Fruit fly (Drosophila melanogaster) whole organism, wandering third instar larva: ENCODE data around the gene CG7367.
A peak's percentile ranks its signal among the peaks of the same experiment; 100 is the strongest.

Experiments
- Abd-B ChIP-seq: fragments of >200 bp; optimal IDR thresholded peaks from 2 replicates; lab custom pipeline; 2017; ENCODE audit warnings: missing biosample characterization, missing genetic modification characterization
- CG32264 ChIP-seq: fragments of 200-800 bp; sonication (Bioruptor generic); optimal IDR thresholded peaks from 2 replicates; lab custom pipeline; 2016; ENCODE audit warnings: missing biosample characterization, missing genetic modification characterization
- CG9705 ChIP-seq: fragments of 200-800 bp; sonication (Bioruptor generic); optimal IDR thresholded peaks from 2 replicates; lab custom pipeline; 2018; ENCODE audit warnings: missing biosample characterization, mild to moderate bottlenecking, missing genetic modification characterization
- CrebA ChIP-seq: fragments of 200-800 bp; sonication (Bioruptor generic); optimal IDR thresholded peaks from 2 replicates; lab custom pipeline; 2016; ENCODE audit warnings: missing biosample characterization, mild to moderate bottlenecking, missing genetic modification characterization, borderline replicate concordance
- Dfd ChIP-seq: fragments of >200 bp; optimal IDR thresholded peaks from 2 replicates; lab custom pipeline; 2017; ENCODE audit warnings: missing biosample characterization, missing genetic modification characterization
- Dif ChIP-seq: fragments of 200-275, 200-300 bp; sonication (Bioruptor generic); optimal IDR thresholded peaks from 2 replicates; lab custom pipeline; 2018; ENCODE audit warnings: missing biosample characterization, missing genetic modification characterization; ENCODE audit not compliant: partially characterized antibody
- GATAd ChIP-seq: sonication (Bioruptor generic); optimal IDR thresholded peaks from 2 replicates; lab custom pipeline; 2016; ENCODE audit warnings: missing biosample characterization, missing genetic modification characterization
- HLH106 ChIP-seq: fragments of 200-800 bp; optimal IDR thresholded peaks from 3 replicates; lab custom pipeline; 2019; ENCODE audit warnings: missing biosample characterization, mild to moderate bottlenecking, missing genetic modification characterization, moderate library complexity
- Hnf4 ChIP-seq: fragments of 200-800 bp; sonication (Bioruptor generic); optimal IDR thresholded peaks from 2 replicates; lab custom pipeline; 2016; ENCODE audit warnings: missing biosample characterization, mild to moderate bottlenecking, missing genetic modification characterization
- Hr78 ChIP-seq: fragments of >200 bp; optimal IDR thresholded peaks from 2 replicates; lab custom pipeline; 2017; ENCODE audit warnings: missing biosample characterization, missing genetic modification characterization
- Hr83 ChIP-seq: fragments of 200-300 bp; sonication (Bioruptor generic); optimal IDR thresholded peaks from 2 replicates; lab custom pipeline; 2016; ENCODE audit warnings: missing biosample characterization, mild to moderate bottlenecking, missing genetic modification characterization, moderate library complexity; ENCODE audit not compliant: poor library complexity, severe bottlenecking
- Jra ChIP-seq: sonication (Bioruptor generic); optimal IDR thresholded peaks from 2 replicates; lab custom pipeline; 2016; ENCODE audit warnings: missing biosample characterization, missing genetic modification characterization
- Mio ChIP-seq: sonication (Bioruptor generic); optimal IDR thresholded peaks from 2 replicates; lab custom pipeline; 2016; ENCODE audit warnings: missing biosample characterization, missing genetic modification characterization
- Myc ChIP-seq: fragments of >200 bp; optimal IDR thresholded peaks from 2 replicates; lab custom pipeline; 2017
- N ChIP-seq: fragments of >200 bp; optimal IDR thresholded peaks from 2 replicates; lab custom pipeline; 2018; ENCODE audit warnings: missing biosample characterization, missing external identifiers, missing genetic modification characterization
- OdsH ChIP-seq: fragments of 200-800 bp; sonication (Bioruptor generic); optimal IDR thresholded peaks from 2 replicates; lab custom pipeline; 2016; ENCODE audit warnings: missing biosample characterization, mild to moderate bottlenecking, missing genetic modification characterization
- Rel ChIP-seq, 2 experiments: fragments of 200-800 bp; sonication (Bioruptor generic) in 1 of 2; optimal IDR thresholded peaks; 2 replicates in 1 of 2; 3 replicates in 1 of 2; lab custom pipeline; 2016 to 2019; ENCODE audit warnings: mild to moderate bottlenecking in 2 of 2, missing biosample characterization in 2 of 2, missing genetic modification characterization in 2 of 2, moderate library complexity in 1 of 2
- Sp1 ChIP-seq: fragments of 200-800 bp; sonication (Bioruptor generic); optimal IDR thresholded peaks from 3 replicates; lab custom pipeline; 2019; ENCODE audit warnings: missing biosample characterization, mild to moderate bottlenecking, missing genetic modification characterization, moderate library complexity
- Vsx2 ChIP-seq: fragments of 200-300, 225-300 bp; sonication (Bioruptor generic); optimal IDR thresholded peaks from 2 replicates; lab custom pipeline; 2018; ENCODE audit warnings: missing biosample characterization, missing genetic modification characterization; ENCODE audit not compliant: partially characterized antibody
- br ChIP-seq: fragments of 200-800 bp; sonication (Bioruptor generic); optimal IDR thresholded peaks from 2 replicates; lab custom pipeline; 2016; ENCODE audit warnings: missing biosample characterization, missing genetic modification characterization
- brk ChIP-seq: fragments of 200-800 bp; sonication (Bioruptor generic); optimal IDR thresholded peaks from 2 replicates; lab custom pipeline; 2016; ENCODE audit warnings: missing biosample characterization, mild to moderate bottlenecking, missing genetic modification characterization
- dl ChIP-seq, 2 experiments: fragments of 175-275, 200-275 bp in 1 of 2; fragments of 200-275 bp in 1 of 2; sonication (Bioruptor generic); optimal IDR thresholded peaks; lab custom pipeline; 2018; ENCODE audit warnings: mild to moderate bottlenecking in 2 of 2, missing biosample characterization in 2 of 2, missing genetic modification characterization in 2 of 2, moderate library complexity in 2 of 2; ENCODE audit not compliant: partially characterized antibody in 2 of 2, insufficient read depth in 1 of 2
- dmrt93B ChIP-seq: fragments of 200-800 bp; sonication (Bioruptor generic); optimal IDR thresholded peaks from 2 replicates; lab custom pipeline; 2018; ENCODE audit warnings: missing biosample characterization, mild to moderate bottlenecking, missing genetic modification characterization
- ey ChIP-seq: fragments of 200-800 bp; sonication (Bioruptor generic); optimal IDR thresholded peaks from 2 replicates; lab custom pipeline; 2016; ENCODE audit warnings: missing biosample characterization, missing genetic modification characterization
- foxo ChIP-seq, 2 experiments: fragments of 200-800 bp; sonication (Bioruptor generic); optimal IDR thresholded peaks; 2 replicates in 1 of 2; 3 replicates in 1 of 2; lab custom pipeline; 2016 to 2017; ENCODE audit warnings: missing biosample characterization in 2 of 2, missing genetic modification characterization in 2 of 2
- fru ChIP-seq: fragments of 200-800 bp; sonication (Bioruptor generic); optimal IDR thresholded peaks from 3 replicates; lab custom pipeline; 2016; ENCODE audit warnings: missing biosample characterization, mild to moderate bottlenecking, missing genetic modification characterization
- h ChIP-seq: fragments of 200-800 bp; sonication (Bioruptor generic); optimal IDR thresholded peaks from 3 replicates; lab custom pipeline; 2016; ENCODE audit warnings: missing biosample characterization, mild to moderate bottlenecking, missing genetic modification characterization
- jim ChIP-seq: fragments of 175-275, 200-325 bp; sonication (Bioruptor generic); optimal IDR thresholded peaks from 2 replicates; lab custom pipeline; 2016; ENCODE audit warnings: missing biosample characterization, mild to moderate bottlenecking, missing genetic modification characterization
- lola ChIP-seq: fragments of >200 bp; optimal IDR thresholded peaks from 2 replicates; lab custom pipeline; 2017; ENCODE audit warnings: missing biosample characterization, missing genetic modification characterization
- pan ChIP-seq: fragments of >200 bp; optimal IDR thresholded peaks from 2 replicates; lab custom pipeline; 2017
- psq ChIP-seq: fragments of 200-800 bp; sonication (Bioruptor generic); optimal IDR thresholded peaks from 3 replicates; lab custom pipeline; 2017; ENCODE audit warnings: missing biosample characterization, mild to moderate bottlenecking, missing genetic modification characterization, moderate library complexity
- rgr ChIP-seq: fragments of 200-800 bp; sonication (Bioruptor generic); optimal IDR thresholded peaks from 3 replicates; lab custom pipeline; 2016; ENCODE audit warnings: missing biosample characterization, mild to moderate bottlenecking, missing genetic modification characterization
- sage ChIP-seq: fragments of 200-800 bp; sonication (Bioruptor generic); optimal IDR thresholded peaks from 2 replicates; lab custom pipeline; 2016; ENCODE audit warnings: missing biosample characterization, mild to moderate bottlenecking, missing genetic modification characterization
- sv ChIP-seq: fragments of 200-800 bp; sonication (Bioruptor generic); optimal IDR thresholded peaks from 3 replicates; lab custom pipeline; 2016; ENCODE audit warnings: missing biosample characterization, missing genetic modification characterization
- tai ChIP-seq: sonication (Bioruptor generic); optimal IDR thresholded peaks from 2 replicates; lab custom pipeline; 2016; ENCODE audit warnings: missing biosample characterization, missing genetic modification characterization
- usp ChIP-seq: fragments of >200 bp; optimal IDR thresholded peaks from 2 replicates; lab custom pipeline; 2017; ENCODE audit warnings: missing biosample characterization, missing genetic modification characterization
- woc ChIP-seq: sonication (Bioruptor generic); optimal IDR thresholded peaks from 2 replicates; lab custom pipeline; 2016; ENCODE audit warnings: missing biosample characterization, mild to moderate bottlenecking, missing genetic modification characterization

CG7367 gene

DNA sequence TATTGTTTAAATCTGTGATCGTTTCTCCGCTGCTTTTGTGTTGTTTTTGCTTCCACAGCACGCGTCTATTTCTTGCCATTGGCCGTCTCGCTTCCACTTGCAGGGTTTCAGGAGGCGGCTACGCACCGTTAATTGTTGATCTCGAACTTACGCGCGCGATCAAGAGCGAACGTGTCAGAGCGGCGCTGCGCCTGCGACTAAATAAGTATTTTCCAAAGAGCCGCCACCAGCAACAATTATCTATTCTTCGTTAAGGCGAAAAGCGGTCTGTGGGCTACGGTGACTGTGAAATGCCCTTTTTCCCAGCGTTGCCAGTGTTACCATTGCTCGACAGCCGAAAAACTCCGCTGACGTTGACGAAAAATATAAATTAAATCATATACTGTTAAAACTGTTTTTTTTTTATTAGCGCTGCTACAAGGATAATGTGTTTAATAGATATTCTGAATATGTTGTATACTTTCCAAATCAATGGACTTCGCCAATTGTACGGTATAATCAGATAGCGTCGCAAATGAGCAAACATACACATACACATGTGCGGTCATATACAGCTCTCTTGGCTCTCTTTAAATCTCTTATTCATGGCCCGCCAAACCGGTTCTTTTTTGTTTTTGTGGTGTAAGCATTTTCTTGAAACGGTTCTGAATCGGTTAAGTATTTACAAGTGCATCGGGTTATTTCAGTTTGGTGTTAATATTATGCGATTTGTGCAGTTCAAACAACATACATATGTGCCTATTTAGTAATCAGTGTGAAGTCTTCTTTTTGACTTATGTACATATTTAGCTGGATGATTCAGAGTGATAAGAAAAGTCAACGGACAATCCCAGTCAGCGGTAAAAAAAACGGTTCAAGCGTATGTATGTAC is 45.4 kb downstream of the CG7367 start, which contains the start of gene pes:
Gene pes (minus strand): TSS at position 201 of the 871 bp plus-strand sequence.
- no peak for TF ChIP-seq pan (lab: Kevin White, UChicago)
- TF ChIP-seq Dfd (GFP tag; lab: Kevin White, UChicago): no peak
- peak; percentile 33 to 98 for TF ChIP-seq foxo (GFP tag; optimal IDR thresholded peaks at IDR 0.05; lab: Kevin White, UChicago)
- peak; percentile 43 for TF ChIP-seq Myc (lab: Kevin White, UChicago)
- peak; percentile 33 for TF ChIP-seq jim
- peak; percentile 48 for TF ChIP-seq OdsH (GFP tag; lab: Kevin White, UChicago)
- TF ChIP-seq h (GFP tag; lab: Kevin White, UChicago): peak; percentile 98
- TF ChIP-seq Vsx2 (GFP tag; lab: Kevin White, UChicago): peak; percentile 49
- TF ChIP-seq dmrt93B: peak; percentile 93
- peak; percentile 41 for TF ChIP-seq ey (GFP tag; lab: Kevin White, UChicago)
- no peak for TF ChIP-seq tai (GFP tag; lab: Kevin White, UChicago)
- peak; percentile 82 for TF ChIP-seq Rel (GFP tag; optimal IDR thresholded peaks at IDR 0.05; lab: Kevin White, UChicago)
- peak; percentile 45 for TF ChIP-seq Rel (tag; optimal IDR thresholded peaks at IDR 0.05; lab: Kevin White, UChicago)
- peak; percentile 85 for TF ChIP-seq HLH106 (tag; lab: Kevin White, UChicago)
- peak; percentile 35 for TF ChIP-seq br
- TF ChIP-seq N (GFP tag; lab: Kevin White, UChicago): no peak
- peak; percentile 84 for TF ChIP-seq psq
- peak; percentile 43 for TF ChIP-seq Hnf4
- TF ChIP-seq woc: peak; percentile 99
- TF ChIP-seq dl (GFP tag; optimal IDR thresholded peaks at IDR 0.05; lab: Kevin White, UChicago; ENCODE audit: insufficient read depth in 1 of 2, partially characterized antibody in 2 of 2): peak; percentile 8 to 27
- TF ChIP-seq Sp1: peak; percentile 16
- peak; percentile 88 for TF ChIP-seq CrebA (GFP tag; lab: Kevin White, UChicago)
- TF ChIP-seq fru (GFP tag; lab: Kevin White, UChicago): peak; percentile 97
- TF ChIP-seq Jra: peak; percentile 8
- peak; percentile 83 for TF ChIP-seq Hr83 (GFP tag; lab: Kevin White, UChicago)
- peak; percentile 93 for TF ChIP-seq sage (GFP tag; lab: Kevin White, UChicago)
- TF ChIP-seq usp (GFP tag; lab: Kevin White, UChicago): no peak
- TF ChIP-seq brk (GFP tag; lab: Kevin White, UChicago): peak; percentile 72
- TF ChIP-seq CG32264 (GFP tag; lab: Kevin White, UChicago): peak; percentile 69
- TF ChIP-seq sv (GFP tag; lab: Kevin White, UChicago): peak; percentile 83
- peak; percentile 92 for TF ChIP-seq CG9705 (GFP tag; lab: Kevin White, UChicago)
- TF ChIP-seq Hr78: no peak
- no peak for TF ChIP-seq GATAd (GFP tag; lab: Kevin White, UChicago)
- peak; percentile 93 for TF ChIP-seq rgr (GFP tag; lab: Kevin White, UChicago)

DNA sequence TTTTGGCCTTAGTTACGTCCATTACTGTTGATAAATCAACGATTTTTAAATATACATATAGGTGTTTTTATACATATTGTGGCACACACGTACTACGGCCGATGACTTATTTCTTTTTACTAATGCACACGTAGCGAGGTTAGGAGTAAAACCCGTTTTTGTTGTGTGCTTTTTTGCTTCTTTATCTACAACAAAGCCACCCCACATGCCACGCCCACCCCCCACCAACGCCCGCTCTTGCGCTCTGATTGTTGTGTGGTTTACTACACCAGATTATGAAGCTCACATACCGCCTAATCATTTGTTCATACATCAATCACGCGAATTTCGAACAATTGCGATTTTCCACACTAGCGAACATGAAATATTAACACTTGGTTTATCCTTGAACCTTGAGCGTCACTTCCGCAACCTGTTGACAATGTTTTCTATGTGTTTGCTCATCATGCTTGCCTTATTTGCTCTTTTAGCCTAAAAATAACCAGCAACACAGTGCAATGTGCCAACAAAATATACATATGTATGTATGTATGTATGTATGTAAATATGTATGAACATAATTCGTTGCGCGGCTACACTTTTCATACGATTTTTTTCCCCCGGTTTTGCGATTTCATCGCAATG is 46.4 kb downstream of the CG7367 start:
- TF ChIP-seq dl (GFP tag; optimal IDR thresholded peaks at IDR 0.05; lab: Kevin White, UChicago; ENCODE audit: insufficient read depth in 1 of 2, partially characterized antibody in 2 of 2) (no peak), jim (peak; percentile 22), lola (GFP tag; lab: Kevin White, UChicago) (no peak), Myc (lab: Kevin White, UChicago) (no peak), usp (GFP tag; lab: Kevin White, UChicago) (no peak), sv (GFP tag; lab: Kevin White, UChicago) (no peak), br (no peak), fru (GFP tag; lab: Kevin White, UChicago) (no peak), Abd-B (GFP tag; lab: Kevin White, UChicago) (no peak), CG9705 (GFP tag; lab: Kevin White, UChicago) (no peak), Hr78 (no peak), HLH106 (tag; lab: Kevin White, UChicago) (peak; percentile 6), pan (lab: Kevin White, UChicago) (no peak), Sp1 (no peak), N (GFP tag; lab: Kevin White, UChicago) (no peak), Dif (peak; percentile 53), Mio (GFP tag; lab: Kevin White, UChicago) (no peak), Jra (no peak), Dfd (GFP tag; lab: Kevin White, UChicago) (no peak), psq (no peak), Vsx2 (GFP tag; lab: Kevin White, UChicago) (no peak), Hnf4 (no peak), Rel (GFP tag; optimal IDR thresholded peaks at IDR 0.05; lab: Kevin White, UChicago) (no peak), Rel (tag; optimal IDR thresholded peaks at IDR 0.05; lab: Kevin White, UChicago) (peak; percentile 94), sage (GFP tag; lab: Kevin White, UChicago) (no peak), dmrt93B (no peak), Hr83 (GFP tag; lab: Kevin White, UChicago) (no peak), foxo (GFP tag; optimal IDR thresholded peaks at IDR 0.05; lab: Kevin White, UChicago) (no peak), CrebA (GFP tag; lab: Kevin White, UChicago) (no peak), woc (no peak), ey (GFP tag; lab: Kevin White, UChicago) (no peak), tai (GFP tag; lab: Kevin White, UChicago) (no peak), GATAd (GFP tag; lab: Kevin White, UChicago) (no peak)
